Worm (Caenorhabditis elegans): ENCODE data around the gene cpin-1.

The cpin-1 gene

ce11 chrIV:9486779-9487178 is 36.3 kb downstream of the cpin-1 start:
- TF ChIP-seq zag-1 (tag; optimal IDR thresholded peaks at IDR 0.05) (no peak), fos-1 (tag; optimal IDR thresholded peaks at IDR 0.05) (no peak), ceh-82 (tag; optimal IDR thresholded peaks at IDR 0.05) (no peak), hpl-2 (GFP tag; optimal IDR thresholded peaks at IDR 0.05) (no peak), nhr-19 (GFP tag; conservative IDR thresholded peaks at IDR 0.05) (no peak), egl-27 (tag; optimal IDR thresholded peaks at IDR 0.05) (no peak), aly-2 (tag; optimal IDR thresholded peaks at IDR 0.05) (no peak), alr-1 (tag; optimal IDR thresholded peaks at IDR 0.05; ENCODE audit: borderline replicate concordance) (no peak), ztf-4 (tag; optimal IDR thresholded peaks at IDR 0.05) (no peak), unc-62 (GFP tag; optimal IDR thresholded peaks at IDR 0.05) (no peak), Y116A8C.19 (tag; optimal IDR thresholded peaks at IDR 0.05; ENCODE audit: borderline replicate concordance) (no peak), jun-1 (tag; optimal IDR thresholded peaks at IDR 0.05) (no peak)

- TF ChIP-seq aha-1 (tag; optimal IDR thresholded peaks at IDR 0.05) (no peak), nhr-12 (tag; optimal IDR thresholded peaks at IDR 0.05) (no peak), ces-1 (GFP tag; optimal IDR thresholded peaks at IDR 0.05) (no peak), ceh-63 (GFP tag; optimal IDR thresholded peaks at IDR 0.05) (no peak), efl-1 (optimal IDR thresholded peaks at IDR 0.05) (no peak), efl-1 (GFP tag; optimal IDR thresholded peaks at IDR 0.05 in 1 of 2) (no peak), elt-2 (tag; optimal IDR thresholded peaks at IDR 0.05) (no peak), skn-1 (tag; optimal IDR thresholded peaks at IDR 0.05) (no peak), ceh-90 (tag; optimal IDR thresholded peaks at IDR 0.05) (no peak), lir-3 (tag; optimal IDR thresholded peaks at IDR 0.05; ENCODE audit: poor library complexity) (no peak), ztf-4 (tag; optimal IDR thresholded peaks at IDR 0.05) (no peak), fkh-4 (tag; optimal IDR thresholded peaks at IDR 0.05; ENCODE audit: borderline replicate concordance) (no peak)
Observed at ce11 chrIV:9488315-9488714, 37.8 kb downstream of the cpin-1 start, which contains the start of gene sru-1. sru-1 (plus strand) TSS chrIV:9488615.

ce11 chrIV:9490320-9490719 is 39.8 kb downstream of the cpin-1 start, which contains the start of gene sru-6:
sru-6 (plus strand) TSS chrIV:9490620.
- TF ChIP-seq efl-3 (GFP tag; optimal IDR thresholded peaks at IDR 0.05) (no peak), nhr-77 (tag; optimal IDR thresholded peaks at IDR 0.05) (no peak), fkh-10 (GFP tag; optimal IDR thresholded peaks at IDR 0.05) (no peak), sptf-1 (tag; optimal IDR thresholded peaks at IDR 0.05) (no peak), ces-1 (GFP tag; optimal IDR thresholded peaks at IDR 0.05) (no peak), snpc-4 (tag; optimal IDR thresholded peaks at IDR 0.05) (no peak)

- TF ChIP-seq aha-1 (tag; optimal IDR thresholded peaks at IDR 0.05) (no peak), nhr-85 (tag) (peak; percentile 25)
Observed at ce11 chrIV:9496306-9496705, 45.8 kb downstream of the cpin-1 start, which contains the start of gene sru-3. sru-3 (plus strand) TSS chrIV:9496606.

- TF ChIP-seq F16B12.6 (tag; optimal IDR thresholded peaks at IDR 0.05) (no peak), sox-4 (tag; optimal IDR thresholded peaks at IDR 0.05) (no peak), pag-3 (tag; optimal IDR thresholded peaks at IDR 0.05; ENCODE audit: borderline replicate concordance, insufficient read depth) (no peak), ztf-11 (tag; optimal IDR thresholded peaks at IDR 0.05) (no peak), mef-2 (tag; optimal IDR thresholded peaks at IDR 0.05) (no peak), fkh-4 (tag; optimal IDR thresholded peaks at IDR 0.05; ENCODE audit: borderline replicate concordance) (no peak), lin-15B (tag; optimal IDR thresholded peaks at IDR 0.05) (no peak), dsc-1 (tag; optimal IDR thresholded peaks at IDR 0.05) (no peak), mep-1 (tag; optimal IDR thresholded peaks at IDR 0.05) (no peak), ceh-90 (tag; optimal IDR thresholded peaks at IDR 0.05) (no peak), hlh-17 (GFP tag; optimal IDR thresholded peaks at IDR 0.05; ENCODE audit: borderline replicate concordance) (no peak), lin-14 (GFP tag; optimal IDR thresholded peaks at IDR 0.05) (no peak), efl-1 (optimal IDR thresholded peaks at IDR 0.05) (no peak), efl-1 (GFP tag; optimal IDR thresholded peaks at IDR 0.05 in 1 of 2) (no peak), zip-4 (GFP tag; optimal IDR thresholded peaks at IDR 0.05) (no peak), ets-5 (GFP tag; IDR thresholded peaks at IDR 0.05) (no peak), vab-15 (tag; optimal IDR thresholded peaks at IDR 0.05) (no peak), C34B4.2 (tag; optimal IDR thresholded peaks at IDR 0.05) (no peak), aha-1 (tag; optimal IDR thresholded peaks at IDR 0.05) (no peak), nhr-90 (tag; optimal IDR thresholded peaks at IDR 0.05; ENCODE audit: poor library complexity) (no peak)
Observed at ce11 chrIV:9498088-9498487, 47.6 kb downstream of the cpin-1 start, which contains the start of gene sru-4. sru-4 (plus strand) TSS chrIV:9498388.

Data from whole organism, L1 larva.